Fruit fly (Drosophila melanogaster): Measurements from ENCODE around the gene Usp47.

Gene Usp47

dm6 chr3L:5810633-5811341, 58.0 kb downstream of the Usp47 start, which contains the start of the genes S6k and kri (continued):
- TF ChIP-seq CG17912 (GFP tag; optimal IDR thresholded peaks at IDR 0.05) (peak; percentile 46), CG11696 (GFP tag; IDR thresholded peaks at IDR 0.05) (no peak), sd (tag; optimal IDR thresholded peaks at IDR 0.05) (peak; percentile 33), HLH4C (GFP tag; IDR thresholded peaks at IDR 0.05; ENCODE audit: partially characterized antibody) (no peak), CG1792 (GFP tag; optimal IDR thresholded peaks at IDR 0.05) (no peak), bab2 (GFP tag; optimal IDR thresholded peaks at IDR 0.05) (no peak), Xbp1 (GFP tag; optimal IDR thresholded peaks at IDR 0.05) (no peak), Sry-β (GFP tag; optimal IDR thresholded peaks at IDR 0.05) (no peak), CG13775 (GFP tag; optimal IDR thresholded peaks at IDR 0.05) (no peak), odd (GFP tag; optimal IDR thresholded peaks at IDR 0.05) (peak; percentile 26), lola (GFP tag; optimal IDR thresholded peaks at IDR 0.05) (no peak), Side (GFP tag; optimal IDR thresholded peaks at IDR 0.05) (no peak), hth (optimal IDR thresholded peaks at IDR 0.05) (no peak), CG33213 (GFP tag; optimal IDR thresholded peaks at IDR 0.05) (peak; percentile 58), corto (GFP tag; optimal IDR thresholded peaks at IDR 0.05) (no peak), Ets65A (GFP tag) (no peak), CG8765 (GFP tag; IDR thresholded peaks at IDR 0.05) (peak; percentile 13; the same call in 1 of the 2 replicates), CG15269 (tag; optimal IDR thresholded peaks at IDR 0.05) (peak; percentile 17), CG6765 (GFP tag; optimal IDR thresholded peaks at IDR 0.05) (no peak), jing (GFP tag; optimal IDR thresholded peaks at IDR 0.05) (no peak), lmd (GFP tag; IDR thresholded peaks at IDR 0.05) (no peak), CG9609 (GFP tag; optimal IDR thresholded peaks at IDR 0.05) (no peak), ems (GFP tag; optimal IDR thresholded peaks at IDR 0.05) (peak; percentile 5), NfI (GFP tag; optimal IDR thresholded peaks at IDR 0.05) (no peak), ara (GFP tag; IDR thresholded peaks at IDR 0.05) (no peak), sc (optimal IDR thresholded peaks at IDR 0.05) (no peak), sc (GFP tag; optimal IDR thresholded peaks at IDR 0.05) (no peak), dimm (GFP tag; IDR thresholded peaks at IDR 0.05) (no peak), pita (GFP tag; optimal IDR thresholded peaks at IDR 0.05) (no peak), CG17829 (tag; optimal IDR thresholded peaks at IDR 0.05) (peak; percentile 22), ssp (GFP tag; IDR thresholded peaks at IDR 0.05) (no peak), ranshi (GFP tag; IDR thresholded peaks at IDR 0.05) (no peak), kay (GFP tag; optimal IDR thresholded peaks at IDR 0.05) (no peak), Dref (GFP tag; IDR thresholded peaks at IDR 0.05) (peak; percentile 45), CG16815 (GFP tag; optimal IDR thresholded peaks at IDR 0.05) (no peak), CG2875 (GFP tag; optimal IDR thresholded peaks at IDR 0.05) (no peak), CG2199 (GFP tag; IDR thresholded peaks at IDR 0.05) (no peak), CG32772 (GFP tag; IDR thresholded peaks at IDR 0.05) (no peak), ham (GFP tag; IDR thresholded peaks at IDR 0.05) (no peak), HmgZ (tag; optimal IDR thresholded peaks at IDR 0.05) (peak; percentile 82), phol (tag; optimal IDR thresholded peaks at IDR 0.05) (peak; percentile 37), eyg (GFP tag; optimal IDR thresholded peaks at IDR 0.05) (no peak), CG4730 (GFP tag; IDR thresholded peaks at IDR 0.05) (no peak), chinmo (GFP tag; IDR thresholded peaks at IDR 0.05; ENCODE audit: partially characterized antibody) (peak; percentile 92; the same call in 2 of the 4 replicates), slbo (GFP tag; IDR thresholded peaks at IDR 0.05) (no peak), CG2889 (GFP tag; IDR thresholded peaks at IDR 0.05) (no peak), CG9876 (GFP tag; optimal IDR thresholded peaks at IDR 0.05) (no peak), CG8359 (GFP tag; optimal IDR thresholded peaks at IDR 0.05; ENCODE audit: borderline replicate concordance) (no peak), klu (GFP tag; IDR thresholded peaks at IDR 0.05) (no peak), sqz (GFP tag; optimal IDR thresholded peaks at IDR 0.05) (no peak), CHES-1-like (GFP tag; optimal IDR thresholded peaks at IDR 0.05) (peak; percentile 1)

Data from whole organism, embryonic.